Fruit fly (Drosophila melanogaster): ENCODE data around the gene Cox10.

Gene Cox10

DNA sequence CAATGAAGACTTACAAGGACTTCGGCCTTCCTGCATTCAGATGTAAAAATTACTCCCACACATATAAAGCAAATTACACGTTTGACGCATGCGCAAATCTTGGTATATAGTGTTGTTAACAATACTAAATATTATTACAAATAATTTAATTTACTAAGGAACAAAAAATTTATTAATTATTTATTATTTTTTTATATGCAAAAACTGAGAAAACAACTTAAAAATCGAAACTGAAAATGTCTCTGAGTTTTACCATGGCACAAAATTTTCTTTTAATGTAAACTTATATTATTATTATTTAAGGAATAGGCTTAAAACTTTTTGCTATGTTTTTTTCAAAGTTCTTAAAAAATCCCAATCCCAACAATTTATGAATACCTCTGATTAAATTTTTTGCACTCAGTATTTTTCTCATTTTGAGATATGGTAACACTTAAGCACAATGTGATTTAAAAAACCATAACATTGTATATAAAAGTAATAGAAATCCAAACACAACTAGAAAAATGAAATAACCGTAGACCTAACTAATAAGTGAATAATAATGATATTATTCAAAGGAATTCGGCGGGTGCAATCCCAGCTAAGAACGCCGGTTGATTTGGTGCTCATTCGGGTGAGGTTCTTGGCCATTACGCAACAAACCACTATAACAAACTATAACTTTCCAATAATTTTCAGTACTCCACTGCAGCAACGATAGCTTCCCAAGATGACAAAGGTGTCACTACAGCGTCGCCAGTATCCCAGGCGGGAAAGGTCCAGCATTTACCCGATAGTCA lies at the start of gene Cox10, which contains the start of gene Schip1:
TSS of gene Cox10 (plus strand) at position 406 of the 782 bp plus-strand sequence.
TSS of gene Schip1 (minus strand) at position 51 of the 782 bp plus-strand sequence.
- TF ChIP-seq stwl (tag; optimal IDR thresholded peaks at IDR 0.05) (peak; percentile 21), CG4617 (GFP tag; optimal IDR thresholded peaks at IDR 0.05; ENCODE audit: borderline replicate concordance) (peak; percentile 18), CG13424 (tag; optimal IDR thresholded peaks at IDR 0.05) (peak; percentile 40), nmo (GFP tag; optimal IDR thresholded peaks at IDR 0.05) (peak; percentile 18), CG12744 (GFP tag; optimal IDR thresholded peaks at IDR 0.05) (no peak), CG30020 (tag; optimal IDR thresholded peaks at IDR 0.05) (peak; percentile 85), gsb (GFP tag; IDR thresholded peaks at IDR 0.05) (no peak), CG2712 (tag; optimal IDR thresholded peaks at IDR 0.05) (peak; percentile 40), dpn (GFP tag; optimal IDR thresholded peaks at IDR 0.05) (peak in 1 of 2 experiments; percentile 16), knrl (GFP tag; IDR thresholded peaks at IDR 0.05; ENCODE audit: partially characterized antibody) (no peak), ewg (GFP tag; optimal IDR thresholded peaks at IDR 0.05) (peak; percentile 87), lola (GFP tag; optimal IDR thresholded peaks at IDR 0.05) (peak in 1 of 3 experiments; percentile 22), CG18262 (tag; optimal IDR thresholded peaks at IDR 0.05) (peak; percentile 38), pzg (GFP tag; optimal IDR thresholded peaks at IDR 0.05) (peak; percentile 13), ap (GFP tag; IDR thresholded peaks at IDR 0.05) (no peak), Dp (GFP tag; optimal IDR thresholded peaks at IDR 0.05) (peak; percentile 39), CG7928 (GFP tag; optimal IDR thresholded peaks at IDR 0.05) (no peak), Nf-YC (tag; optimal IDR thresholded peaks at IDR 0.05) (peak; percentile 33), CG17361 (GFP tag; IDR thresholded peaks at IDR 0.05) (peak; percentile 26; the same call in 1 of the 3 replicates), PHDP (tag; optimal IDR thresholded peaks at IDR 0.05) (peak; percentile 43), CoRest (tag; optimal IDR thresholded peaks at IDR 0.05) (peak; percentile 56), gfzf (GFP tag; optimal IDR thresholded peaks at IDR 0.05) (peak; percentile 59), CG15514 (GFP tag; optimal IDR thresholded peaks at IDR 0.05) (peak; percentile 26), CG10959 (GFP tag; IDR thresholded peaks at IDR 0.05) (no peak), CG4360 (GFP tag; IDR thresholded peaks at IDR 0.05) (no peak), CG10321 (GFP tag; IDR thresholded peaks at IDR 0.05) (no peak), Sox100B (GFP tag; optimal IDR thresholded peaks at IDR 0.05) (peak; percentile 21), gem (tag; optimal IDR thresholded peaks at IDR 0.05) (peak; percentile 69), CG12659 (GFP tag; optimal IDR thresholded peaks at IDR 0.05) (peak; percentile 29), B-H2 (GFP tag; optimal IDR thresholded peaks at IDR 0.05) (peak; percentile 5), sug (tag; optimal IDR thresholded peaks at IDR 0.05) (peak; percentile 31), D19A (tag; optimal IDR thresholded peaks at IDR 0.05) (peak; percentile 53), CG3726 (GFP tag; IDR thresholded peaks at IDR 0.05) (no peak), sens (GFP tag) (peak; percentile 59), phol (tag; optimal IDR thresholded peaks at IDR 0.05) (peak; percentile 20), MESR4 (GFP tag; optimal IDR thresholded peaks at IDR 0.05) (peak; percentile 68), CG31365 (tag; optimal IDR thresholded peaks at IDR 0.05) (no peak), tap (tag; optimal IDR thresholded peaks at IDR 0.05) (peak; percentile 10), CG15601 (tag; optimal IDR thresholded peaks at IDR 0.05) (peak; percentile 23), bsh (GFP tag; optimal IDR thresholded peaks at IDR 0.05) (peak in 1 of 2 experiments; percentile 29), Hr3 (GFP tag; optimal IDR thresholded peaks at IDR 0.05) (peak; percentile 2), CG30431 (GFP tag; optimal IDR thresholded peaks at IDR 0.05) (no peak), Trl (optimal IDR thresholded peaks at IDR 0.05) (no peak), Trl (GFP tag; optimal IDR thresholded peaks at IDR 0.05) (no peak), wek (GFP tag; optimal IDR thresholded peaks at IDR 0.05) (peak; percentile 61), row (GFP tag; IDR thresholded peaks at IDR 0.05) (peak; percentile 62), CG10267 (tag; optimal IDR thresholded peaks at IDR 0.05) (peak; percentile 71), CG12391 (tag; optimal IDR thresholded peaks at IDR 0.05) (peak; percentile 72)

All from whole organism, embryonic.